Worm (Caenorhabditis elegans) whole organism, L4 larva: ENCODE results near the gene irld-28.

ENCODE experiments used
- F37D6.2 ChIP-seq: sonication (generic microtip); optimal IDR thresholded peaks from 2 replicates; lab custom pipeline; 2016; ENCODE audit warnings: mild to moderate bottlenecking, missing genetic modification characterization, missing compliant biosample characterization
- ZK546.5 ChIP-seq, 2 experiments: sonication (generic microtip); optimal IDR thresholded peaks; 2 replicates each; lab custom pipeline; 2017; ENCODE audit warnings: missing biosample characterization in 2 of 2, missing genetic modification characterization in 2 of 2
- ama-1 ChIP-seq: fragments of 150-350 bp; optimal IDR thresholded peaks from 2 replicates; lab custom pipeline; 2014; ENCODE audit warnings: inconsistent platforms, mixed read lengths
- ceh-32 ChIP-seq: sonication (generic microtip); optimal IDR thresholded peaks from 2 replicates; lab custom pipeline; 2016; ENCODE audit warnings: mild to moderate bottlenecking, missing genetic modification characterization, missing compliant biosample characterization; ENCODE audit not compliant: poor library complexity
- daf-12 ChIP-seq: fragments of 150-350 bp; optimal IDR thresholded peaks from 2 replicates; lab custom pipeline; 2014; ENCODE audit warnings: missing biosample characterization, missing genetic modification reagents, missing genetic modification characterization
- dpl-1 ChIP-seq: fragments of 150-350 bp; optimal IDR thresholded peaks from 2 replicates; lab custom pipeline; 2014; ENCODE audit warnings: missing biosample characterization, missing genetic modification reagents, missing genetic modification characterization
- hlh-30 ChIP-seq: sonication (generic microtip); optimal IDR thresholded peaks from 2 replicates; lab custom pipeline; 2017; ENCODE audit warnings: antibody characterized with exemption, mild to moderate bottlenecking, missing genetic modification characterization, missing compliant biosample characterization; ENCODE audit not compliant: insufficient read depth
- lin-39 ChIP-seq: fragments of 150-350 bp; optimal IDR thresholded peaks from 2 replicates; lab custom pipeline; 2014; ENCODE audit warnings: missing biosample characterization, missing genetic modification reagents, missing genetic modification characterization
- nhr-76 ChIP-seq: fragments of 150-350 bp; optimal IDR thresholded peaks from 2 replicates; lab custom pipeline; 2014; ENCODE audit warnings: missing biosample characterization, missing genetic modification characterization
- skn-1 ChIP-seq: fragments of 150-350 bp; optimal IDR thresholded peaks from 2 replicates; lab custom pipeline; 2014; ENCODE audit warnings: missing biosample characterization, missing genetic modification characterization

ce11 chrV:2303775-2304174, 32.3 kb downstream of the irld-28 start, which contains the start of gene irld-15:
- TF ChIP-seq lin-39, result no peak
- no peak for TF ChIP-seq ZK546.5 (tag; optimal IDR thresholded peaks at IDR 0.05; lab: Kevin White, UChicago)
- no peak for TF ChIP-seq F37D6.2
- TF ChIP-seq nhr-76 (tag; lab: Kevin White, UChicago), result no peak
- no peak for TF ChIP-seq daf-12 (tag; lab: Kevin White, UChicago)
- no peak for TF ChIP-seq dpl-1 (GFP tag; lab: Kevin White, UChicago)
- no peak for TF ChIP-seq hlh-30 (tag; lab: Kevin White, UChicago)
- TF ChIP-seq ama-1 (lab: Kevin White, UChicago), result no peak
- TF ChIP-seq skn-1 (tag; lab: Kevin White, UChicago), result no peak
- no peak for TF ChIP-seq ceh-32 (tag; lab: Kevin White, UChicago)
